Comparison of ENCODE assay signal across 1 fruit fly cellular context in genomic region chrX:8101479-8102198, dm6.
TF ChIP-seq lines count a peak whose summit lies in the region.

TSS of gene CG2258 (minus strand) at chrX:8102095.

TF ChIP-seq in whole organism, embryonic, 481 proteins besides CTCF, POLR2A, EP300 and RAD21 (continued from another document):
- peak; percentile 89 for TF ChIP-seq CG31441 (GFP tag; IDR thresholded peaks at IDR 0.05; lab: Robert Waterston, UW)
- peak; percentile 15 for TF ChIP-seq CG3838 (GFP tag; optimal IDR thresholded peaks at IDR 0.05; lab: Kevin White, UChicago)
- TF ChIP-seq BEAF-32 (GFP tag; optimal IDR thresholded peaks at IDR 0.05; lab: Kevin White, UChicago) = peak; percentile 22
- peak; percentile 68 for TF ChIP-seq CG11723 (GFP tag; optimal IDR thresholded peaks at IDR 0.05; lab: Kevin White, UChicago)
- peak; percentile 58 for TF ChIP-seq CG10959 (GFP tag; IDR thresholded peaks at IDR 0.05; lab: Robert Waterston, UW)
- TF ChIP-seq Kr (GFP tag; optimal IDR thresholded peaks at IDR 0.05; lab: Kevin White, UChicago) = no peak
- TF ChIP-seq grn (GFP tag; optimal IDR thresholded peaks at IDR 0.05; lab: Kevin White, UChicago) = no peak
- TF ChIP-seq CG10209 (GFP tag; optimal IDR thresholded peaks at IDR 0.05; lab: Kevin White, UChicago) = peak; percentile 78
- peak; percentile 74 for TF ChIP-seq gsb (GFP tag; IDR thresholded peaks at IDR 0.05; lab: Robert Waterston, UW)
- TF ChIP-seq jigr1 (GFP tag; IDR thresholded peaks at IDR 0.05; lab: Robert Waterston, UW) = peak; percentile 82
- peak; percentile 91 for TF ChIP-seq CG1603 (tag; optimal IDR thresholded peaks at IDR 0.05; lab: Kevin White, UChicago)
- TF ChIP-seq trh (GFP tag; optimal IDR thresholded peaks at IDR 0.05; lab: Kevin White, UChicago) = peak; percentile 9
- TF ChIP-seq CG2129 (GFP tag; IDR thresholded peaks at IDR 0.05; lab: Robert Waterston, UW; ENCODE audit: partially characterized antibody) = no peak
- TF ChIP-seq CG6813 (GFP tag; optimal IDR thresholded peaks at IDR 0.05; lab: Kevin White, UChicago) = peak; percentile 83
- peak; percentile 76 for TF ChIP-seq MTF-1 (GFP tag; optimal IDR thresholded peaks at IDR 0.05; lab: Kevin White, UChicago; ENCODE audit: borderline replicate concordance)
- no peak for TF ChIP-seq br (optimal IDR thresholded peaks at IDR 0.05; lab: Kevin White, UChicago)
- TF ChIP-seq ssp (GFP tag; IDR thresholded peaks at IDR 0.05; lab: Robert Waterston, UW) = peak; percentile 73
- TF ChIP-seq tll (GFP tag; optimal IDR thresholded peaks at IDR 0.05; lab: Kevin White, UChicago) = no peak
- peak; percentile 61 for TF ChIP-seq CG4404 (GFP tag; IDR thresholded peaks at IDR 0.05; lab: Robert Waterston, UW)
- no peak for TF ChIP-seq eve (GFP tag; optimal IDR thresholded peaks at IDR 0.05; lab: Kevin White, UChicago)
- peak; percentile 75 for TF ChIP-seq NFAT (GFP tag; IDR thresholded peaks at IDR 0.05; lab: Robert Waterston, UW)
- peak; percentile 94 for TF ChIP-seq Sox102F (GFP tag; optimal IDR thresholded peaks at IDR 0.05; lab: Kevin White, UChicago)
- TF ChIP-seq CG7745 (tag; optimal IDR thresholded peaks at IDR 0.05; lab: Kevin White, UChicago) = no peak
- TF ChIP-seq CG17802 (tag; optimal IDR thresholded peaks at IDR 0.05; lab: Kevin White, UChicago) = peak; percentile 67
- peak; percentile 66 for TF ChIP-seq CG11398 (GFP tag; optimal IDR thresholded peaks at IDR 0.05; lab: Kevin White, UChicago)
- TF ChIP-seq lmd (GFP tag; IDR thresholded peaks at IDR 0.05; lab: Robert Waterston, UW) = peak; percentile 91
- TF ChIP-seq Oaz (GFP tag; IDR thresholded peaks at IDR 0.05; lab: Robert Waterston, UW) = peak; percentile 64; the same call in 1 of the 2 replicates
- TF ChIP-seq hth (optimal IDR thresholded peaks at IDR 0.05; lab: Kevin White, UChicago) = no peak
- peak; percentile 48 for TF ChIP-seq Hey (tag; optimal IDR thresholded peaks at IDR 0.05; lab: Kevin White, UChicago)
- peak; percentile 53 for TF ChIP-seq CG13775 (GFP tag; optimal IDR thresholded peaks at IDR 0.05; lab: Kevin White, UChicago)
- peak; percentile 73 for TF ChIP-seq Six4 (GFP tag; optimal IDR thresholded peaks at IDR 0.05; lab: Kevin White, UChicago)
- peak; percentile 83 for TF ChIP-seq Sox100B (GFP tag; optimal IDR thresholded peaks at IDR 0.05; lab: Kevin White, UChicago)
- TF ChIP-seq NK7.1 (GFP tag; optimal IDR thresholded peaks at IDR 0.05; lab: Kevin White, UChicago) = peak; percentile 51
- TF ChIP-seq ewg (GFP tag; optimal IDR thresholded peaks at IDR 0.05; lab: Kevin White, UChicago) = peak; percentile 74
- TF ChIP-seq CG31388 (GFP tag; optimal IDR thresholded peaks at IDR 0.05; lab: Kevin White, UChicago) = peak; percentile 68
- TF ChIP-seq CG3163 (GFP tag; optimal IDR thresholded peaks at IDR 0.05; lab: Kevin White, UChicago) = peak; percentile 10
- TF ChIP-seq btn (GFP tag; optimal IDR thresholded peaks at IDR 0.05; lab: Kevin White, UChicago) = peak; percentile 69
- TF ChIP-seq Hmx (GFP tag; optimal IDR thresholded peaks at IDR 0.05; lab: Kevin White, UChicago) = peak; percentile 5
- TF ChIP-seq sens (GFP tag; lab: Kevin White, UChicago) = peak; percentile 91
- peak; percentile 88 for TF ChIP-seq salm (tag; optimal IDR thresholded peaks at IDR 0.05; lab: Kevin White, UChicago)
